Fruit fly (Drosophila melanogaster) S2 (cell line): ENCODE measurements around the gene CG15019.

Experiments
- CG8478 ChIP-seq: fragments of >200 bp; optimal IDR thresholded peaks from 2 replicates; lab custom pipeline; 2018
- CTCF ChIP-seq, 2 experiments: fragments of >200 bp; optimal IDR thresholded peaks; 2 replicates each; lab custom pipeline; 2018

DNA sequence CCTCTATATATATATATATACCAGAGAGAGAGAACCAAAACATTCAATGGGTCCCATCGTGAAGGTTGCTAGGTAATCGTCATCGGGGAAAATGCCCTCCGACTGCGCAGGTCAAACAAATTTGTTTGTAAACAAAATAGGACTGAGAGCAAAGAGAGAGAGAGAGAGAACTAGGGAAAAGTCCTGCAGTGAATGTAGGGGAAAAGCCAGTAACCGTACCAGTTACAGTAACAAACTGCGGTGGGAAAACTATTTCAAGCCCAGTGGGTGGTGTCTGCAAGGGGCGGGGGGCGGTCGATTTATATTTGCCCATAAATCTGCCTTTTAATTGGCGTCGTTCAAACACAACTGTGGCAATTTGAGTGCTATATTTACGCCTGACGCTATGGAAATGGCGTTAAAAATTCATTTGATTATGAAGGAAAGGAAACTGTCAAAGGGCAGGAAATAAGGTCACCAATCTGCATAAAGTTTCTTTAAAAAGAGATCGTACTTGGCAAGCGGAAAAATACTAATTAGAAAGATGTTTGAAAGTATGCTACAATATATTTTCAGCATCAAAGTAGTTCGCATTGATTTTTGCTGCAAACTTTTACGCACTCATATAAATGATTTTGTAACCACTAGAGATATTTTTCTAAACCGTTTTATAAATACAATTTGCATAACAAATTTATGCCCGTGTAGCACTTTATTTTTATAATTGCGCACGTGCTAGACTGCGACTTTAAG is 4.2 kb upstream of the CG15019 start:
- no peak for TF ChIP-seq CTCF (optimal IDR thresholded peaks at IDR 0.05; lab: Kevin White, UChicago)
- TF ChIP-seq CG8478, result no peak
